Fruit fly (Drosophila melanogaster): ENCODE measurements around the gene iPLA2-VIA.

The iPLA2-VIA gene

dm6 chr3L:9836524-9837047, 27.6 kb downstream of the iPLA2-VIA start, which contains the start of gene I-2:
I-2 (minus strand) TSS chr3L:9836805.
- peak; percentile 36 for TF ChIP-seq CG11617 (GFP tag; optimal IDR thresholded peaks at IDR 0.05)
- no peak for TF ChIP-seq Mnt (GFP tag; optimal IDR thresholded peaks at IDR 0.05)

- no peak for TF ChIP-seq bab1 (GFP tag; optimal IDR thresholded peaks at IDR 0.05)
- no peak for TF ChIP-seq Mnt (GFP tag; optimal IDR thresholded peaks at IDR 0.05)
- TF ChIP-seq CG33017 (tag; optimal IDR thresholded peaks at IDR 0.05), result no peak
- TF ChIP-seq CG11617 (GFP tag; optimal IDR thresholded peaks at IDR 0.05), result no peak
- no peak for TF ChIP-seq cic (GFP tag; optimal IDR thresholded peaks at IDR 0.05)
- no peak for TF ChIP-seq CG1620 (GFP tag; optimal IDR thresholded peaks at IDR 0.05)
- no peak for TF ChIP-seq ovo (GFP tag; optimal IDR thresholded peaks at IDR 0.05)
- no peak for TF ChIP-seq CG7045 (GFP tag; optimal IDR thresholded peaks at IDR 0.05)
- no peak for TF ChIP-seq toe (GFP tag; optimal IDR thresholded peaks at IDR 0.05)
- no peak for TF ChIP-seq cnc (optimal IDR thresholded peaks at IDR 0.05)
- TF ChIP-seq pad (GFP tag; optimal IDR thresholded peaks at IDR 0.05), result no peak
- no peak for TF ChIP-seq CG5204 (GFP tag; optimal IDR thresholded peaks at IDR 0.05)
- TF ChIP-seq Clk (GFP tag; optimal IDR thresholded peaks at IDR 0.05), result no peak
- no peak for TF ChIP-seq kay (GFP tag; ENCODE audit: borderline replicate concordance)
- TF ChIP-seq tj (GFP tag; optimal IDR thresholded peaks at IDR 0.05), result no peak
- TF ChIP-seq CG14711 (tag; optimal IDR thresholded peaks at IDR 0.05), result no peak
Measured at dm6 chr3L:9832125-9832524, 32.0 kb downstream of the iPLA2-VIA start.

- TF ChIP-seq CG5204 (GFP tag; optimal IDR thresholded peaks at IDR 0.05) (no peak), cic (GFP tag; optimal IDR thresholded peaks at IDR 0.05) (no peak), CG12768 (GFP tag; optimal IDR thresholded peaks at IDR 0.05) (no peak), kay (GFP tag; ENCODE audit: borderline replicate concordance) (no peak)
Measured at dm6 chr3L:9829639-9830341, 34.4 kb downstream of the iPLA2-VIA start.

- TF ChIP-seq kay (GFP tag; ENCODE audit: borderline replicate concordance), result peak; percentile 78
- TF ChIP-seq cnc (optimal IDR thresholded peaks at IDR 0.05), result no peak
Measured at dm6 chr3L:9829154-9829553, 35.0 kb downstream of the iPLA2-VIA start.

- no peak for TF ChIP-seq kay (GFP tag; ENCODE audit: borderline replicate concordance)
- TF ChIP-seq CG11617 (GFP tag; optimal IDR thresholded peaks at IDR 0.05), result no peak
- TF ChIP-seq Crg-1 (GFP tag; optimal IDR thresholded peaks at IDR 0.05), result no peak
- TF ChIP-seq CG1620 (GFP tag; optimal IDR thresholded peaks at IDR 0.05), result no peak
- no peak for TF ChIP-seq Mnt (GFP tag; optimal IDR thresholded peaks at IDR 0.05)
- TF ChIP-seq CG5204 (GFP tag; optimal IDR thresholded peaks at IDR 0.05), result no peak
- no peak for TF ChIP-seq tj (GFP tag; optimal IDR thresholded peaks at IDR 0.05)
- no peak for TF ChIP-seq bab1 (GFP tag; optimal IDR thresholded peaks at IDR 0.05)
- no peak for TF ChIP-seq CG33017 (tag; optimal IDR thresholded peaks at IDR 0.05)
- TF ChIP-seq cic (GFP tag; optimal IDR thresholded peaks at IDR 0.05), result no peak
- no peak for TF ChIP-seq pad (GFP tag; optimal IDR thresholded peaks at IDR 0.05)
- no peak for TF ChIP-seq Hr96 (GFP tag; optimal IDR thresholded peaks at IDR 0.05)
Measured at dm6 chr3L:9824226-9824625, 39.9 kb downstream of the iPLA2-VIA start.

- TF ChIP-seq Hr96 (GFP tag; optimal IDR thresholded peaks at IDR 0.05), result no peak
- no peak for TF ChIP-seq CG12768 (GFP tag; optimal IDR thresholded peaks at IDR 0.05)
- no peak for TF ChIP-seq CG5204 (GFP tag; optimal IDR thresholded peaks at IDR 0.05)
- TF ChIP-seq cnc (optimal IDR thresholded peaks at IDR 0.05), result no peak
- no peak for TF ChIP-seq CG1620 (GFP tag; optimal IDR thresholded peaks at IDR 0.05)
- TF ChIP-seq pad (GFP tag; optimal IDR thresholded peaks at IDR 0.05), result no peak
- TF ChIP-seq CG7101 (tag; optimal IDR thresholded peaks at IDR 0.05), result no peak
- no peak for TF ChIP-seq CG11617 (GFP tag; optimal IDR thresholded peaks at IDR 0.05)
- no peak for TF ChIP-seq CG7045 (GFP tag; optimal IDR thresholded peaks at IDR 0.05)
- TF ChIP-seq CG33017 (tag; optimal IDR thresholded peaks at IDR 0.05), result no peak
- TF ChIP-seq toe (GFP tag; optimal IDR thresholded peaks at IDR 0.05), result no peak
- no peak for TF ChIP-seq Clk (GFP tag; optimal IDR thresholded peaks at IDR 0.05)
Measured at dm6 chr3L:9823797-9824196, 40.4 kb downstream of the iPLA2-VIA start, which contains the start of gene Ilp5. Ilp5 (minus strand) TSS chr3L:9823897.

dm6 chr3L:9821138-9821681, 42.9 kb downstream of the iPLA2-VIA start:
- TF ChIP-seq CG7045 (GFP tag; optimal IDR thresholded peaks at IDR 0.05), result no peak
- no peak for TF ChIP-seq CG5204 (GFP tag; optimal IDR thresholded peaks at IDR 0.05)
- peak; percentile 61 for TF ChIP-seq kay (GFP tag; ENCODE audit: borderline replicate concordance)
- peak; percentile 25 for TF ChIP-seq Hr96 (GFP tag; optimal IDR thresholded peaks at IDR 0.05)
- no peak for TF ChIP-seq Clk (GFP tag; optimal IDR thresholded peaks at IDR 0.05)
- TF ChIP-seq ovo (GFP tag; optimal IDR thresholded peaks at IDR 0.05), result no peak
- no peak for TF ChIP-seq tj (GFP tag; optimal IDR thresholded peaks at IDR 0.05)
- peak; percentile 1 for TF ChIP-seq Mnt (GFP tag; optimal IDR thresholded peaks at IDR 0.05)
- no peak for TF ChIP-seq CG7101 (tag; optimal IDR thresholded peaks at IDR 0.05)

Measured in whole organism, adult.